Worm (Caenorhabditis elegans): Measurements from ENCODE around the gene C44B12.3.

The C44B12.3 gene

ce11 chrIV:1110999-1111398 is 6.4 kb downstream of the C44B12.3 start:
- TF ChIP-seq cog-1 (tag; optimal IDR thresholded peaks at IDR 0.05) (no peak), klf-2 (GFP tag; conservative IDR thresholded peaks at IDR 0.05) (no peak), ref-1 (GFP tag; conservative IDR thresholded peaks at IDR 0.05) (no peak), flt-1 (GFP tag; IDR thresholded peaks at IDR 0.05) (no peak), T22C8.4 (GFP tag; IDR thresholded peaks at IDR 0.05) (no peak), tab-1 (GFP tag; IDR thresholded peaks at IDR 0.05) (no peak), ztf-23 (GFP tag; IDR thresholded peaks at IDR 0.05) (no peak), ztf-29 (GFP tag; IDR thresholded peaks at IDR 0.05) (no peak), med-1 (GFP tag; optimal IDR thresholded peaks at IDR 0.05; ENCODE audit: insufficient read depth) (no peak)

DNA sequence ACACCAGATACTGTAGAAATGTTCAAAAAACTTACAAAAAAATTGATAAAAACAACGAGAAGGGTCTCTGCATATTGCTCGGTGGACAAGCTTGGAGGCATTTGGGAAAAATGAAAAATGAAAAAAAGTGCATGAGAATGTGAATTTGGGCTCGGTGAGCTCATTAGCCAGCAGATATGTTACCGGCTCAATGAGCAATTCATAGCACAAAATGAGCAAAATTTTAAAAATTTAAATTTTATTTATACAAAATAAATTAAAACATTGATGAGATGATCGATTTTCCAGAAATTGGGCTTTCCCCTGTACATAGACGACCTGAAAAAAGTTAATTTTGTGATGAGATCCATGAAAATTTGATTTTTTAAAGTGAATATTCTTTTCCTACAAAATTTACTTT is 9.1 kb downstream of the C44B12.3 start, which contains the start of gene srx-14:
TSS of gene srx-14 (minus strand) at position 101 of the 400 bp plus-strand sequence.
- TF ChIP-seq ref-1 (GFP tag; conservative IDR thresholded peaks at IDR 0.05) (no peak), cog-1 (tag; optimal IDR thresholded peaks at IDR 0.05) (no peak), tab-1 (GFP tag; IDR thresholded peaks at IDR 0.05) (no peak), ztf-29 (GFP tag; IDR thresholded peaks at IDR 0.05) (no peak), med-1 (GFP tag; optimal IDR thresholded peaks at IDR 0.05; ENCODE audit: insufficient read depth) (no peak), ztf-23 (GFP tag; IDR thresholded peaks at IDR 0.05) (no peak), flt-1 (GFP tag; IDR thresholded peaks at IDR 0.05) (no peak), T22C8.4 (GFP tag; IDR thresholded peaks at IDR 0.05) (no peak), klf-2 (GFP tag; conservative IDR thresholded peaks at IDR 0.05) (no peak)

DNA sequence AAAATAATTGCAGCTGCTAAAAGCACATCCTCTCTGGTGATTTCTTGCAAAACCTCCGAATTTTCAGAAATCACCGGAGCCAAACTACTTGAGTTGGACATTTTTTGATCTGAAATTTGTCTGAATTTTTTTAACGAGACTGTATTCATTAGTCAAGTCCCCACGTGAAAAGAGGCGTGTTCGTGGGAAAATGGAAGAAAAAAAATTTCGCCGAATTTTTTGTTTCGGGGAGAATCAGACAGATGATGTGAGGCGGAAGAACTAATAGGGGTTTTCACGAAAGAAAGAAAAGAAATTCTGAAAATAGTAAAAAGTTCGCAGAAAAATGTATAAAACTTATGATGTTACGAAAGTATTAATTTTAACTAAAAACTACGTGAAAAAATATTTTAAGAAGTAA is 14.0 kb downstream of the C44B12.3 start, which contains the start of gene srx-13:
TSS of gene srx-13 (minus strand) at position 101 of the 400 bp plus-strand sequence.
- TF ChIP-seq ref-1 (GFP tag; conservative IDR thresholded peaks at IDR 0.05) = no peak
- TF ChIP-seq klf-2 (GFP tag; conservative IDR thresholded peaks at IDR 0.05) = no peak
- no peak for TF ChIP-seq ztf-29 (GFP tag; IDR thresholded peaks at IDR 0.05)
- TF ChIP-seq ztf-23 (GFP tag; IDR thresholded peaks at IDR 0.05) = no peak
- TF ChIP-seq tab-1 (GFP tag; IDR thresholded peaks at IDR 0.05) = no peak
- TF ChIP-seq cog-1 (tag; optimal IDR thresholded peaks at IDR 0.05) = no peak
- no peak for TF ChIP-seq T22C8.4 (GFP tag; IDR thresholded peaks at IDR 0.05)
- no peak for TF ChIP-seq med-1 (GFP tag; optimal IDR thresholded peaks at IDR 0.05; ENCODE audit: insufficient read depth)
- TF ChIP-seq flt-1 (GFP tag; IDR thresholded peaks at IDR 0.05) = no peak

DNA sequence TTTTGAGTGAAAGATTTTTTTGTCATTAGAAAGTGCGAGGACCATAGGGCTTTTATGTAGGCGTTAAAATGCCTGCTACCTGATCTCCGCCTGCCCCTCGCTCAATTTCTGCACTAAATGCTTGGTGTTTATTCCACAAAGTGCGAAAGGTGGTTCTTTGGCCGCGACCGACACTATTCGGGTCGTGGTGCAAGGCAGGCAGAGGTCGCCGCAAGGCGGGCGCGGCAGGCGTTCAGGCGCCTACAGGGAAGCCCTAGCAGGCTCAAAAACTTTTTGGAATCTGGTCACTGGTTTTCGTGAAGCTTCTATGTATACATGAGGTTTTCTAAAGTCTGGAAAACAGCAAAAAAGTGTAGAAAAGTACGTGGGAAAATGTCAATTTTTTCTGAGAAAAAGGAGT is 16.3 kb downstream of the C44B12.3 start:
- no peak for TF ChIP-seq T22C8.4 (GFP tag; IDR thresholded peaks at IDR 0.05)
- TF ChIP-seq ref-1 (GFP tag; conservative IDR thresholded peaks at IDR 0.05) = no peak
- TF ChIP-seq ztf-29 (GFP tag; IDR thresholded peaks at IDR 0.05) = no peak
- TF ChIP-seq med-1 (GFP tag; optimal IDR thresholded peaks at IDR 0.05; ENCODE audit: insufficient read depth) = no peak
- TF ChIP-seq tab-1 (GFP tag; IDR thresholded peaks at IDR 0.05) = no peak
- no peak for TF ChIP-seq ztf-23 (GFP tag; IDR thresholded peaks at IDR 0.05)
- no peak for TF ChIP-seq flt-1 (GFP tag; IDR thresholded peaks at IDR 0.05)

DNA sequence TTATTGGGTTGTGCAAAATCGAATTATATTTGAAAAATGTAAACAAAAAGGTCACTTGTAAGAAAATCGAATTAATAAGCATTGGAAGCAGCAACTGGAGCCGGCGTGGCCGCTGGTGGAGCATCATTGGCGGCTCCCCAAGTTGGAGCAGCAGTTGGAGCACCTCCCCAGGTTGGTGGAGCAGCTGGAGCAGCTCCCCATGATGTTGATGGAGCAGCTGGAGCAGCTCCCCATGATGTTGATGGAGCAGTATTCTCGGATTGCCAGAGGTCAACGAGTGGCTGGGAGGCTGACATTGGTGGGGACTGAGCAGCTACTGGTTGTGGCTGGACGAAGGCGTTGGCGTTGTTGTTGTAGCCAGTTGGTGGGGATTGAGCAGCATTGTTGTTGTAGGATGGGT is 16.9 kb downstream of the C44B12.3 start:
- TF ChIP-seq klf-2 (GFP tag; conservative IDR thresholded peaks at IDR 0.05) (no peak), med-1 (GFP tag; optimal IDR thresholded peaks at IDR 0.05; ENCODE audit: insufficient read depth) (no peak), T22C8.4 (GFP tag; IDR thresholded peaks at IDR 0.05) (no peak), ztf-23 (GFP tag; IDR thresholded peaks at IDR 0.05) (no peak), cog-1 (tag; optimal IDR thresholded peaks at IDR 0.05) (no peak), ref-1 (GFP tag; conservative IDR thresholded peaks at IDR 0.05) (no peak), flt-1 (GFP tag; IDR thresholded peaks at IDR 0.05) (no peak), tab-1 (GFP tag; IDR thresholded peaks at IDR 0.05) (no peak), ztf-29 (GFP tag; IDR thresholded peaks at IDR 0.05) (no peak)

DNA sequence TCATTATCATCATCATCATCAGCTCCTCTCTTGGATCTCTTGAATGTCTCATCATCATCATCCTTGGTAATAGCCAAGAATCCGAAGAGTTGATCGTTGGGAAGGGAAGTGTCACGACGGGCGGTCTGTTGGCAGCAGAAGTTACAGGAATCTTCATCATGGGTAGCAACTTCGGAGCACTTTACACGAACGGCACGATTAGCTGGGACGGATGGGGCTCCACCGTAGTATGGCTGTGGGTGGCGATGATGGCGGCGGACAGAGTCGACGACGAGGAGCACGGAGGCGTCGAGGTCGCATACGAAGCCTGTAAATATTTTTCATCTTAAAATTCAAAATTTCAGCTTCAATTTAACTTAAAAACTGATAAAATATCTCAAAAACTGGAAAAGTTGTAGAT is 18.8 kb downstream of the C44B12.3 start:
- TF ChIP-seq ztf-23 (GFP tag; IDR thresholded peaks at IDR 0.05) (no peak), ztf-29 (GFP tag; IDR thresholded peaks at IDR 0.05) (no peak), ref-1 (GFP tag; conservative IDR thresholded peaks at IDR 0.05) (no peak), cog-1 (tag; optimal IDR thresholded peaks at IDR 0.05) (no peak), tab-1 (GFP tag; IDR thresholded peaks at IDR 0.05) (no peak), T22C8.4 (GFP tag; IDR thresholded peaks at IDR 0.05) (no peak), klf-2 (GFP tag; conservative IDR thresholded peaks at IDR 0.05) (no peak), med-1 (GFP tag; optimal IDR thresholded peaks at IDR 0.05; ENCODE audit: insufficient read depth) (no peak), flt-1 (GFP tag; IDR thresholded peaks at IDR 0.05) (no peak)

ce11 chrIV:1124741-1125140 is 20.2 kb downstream of the C44B12.3 start, which contains the start of gene perm-4:
TSS of gene perm-4 (minus strand) at chrIV:1125107.
- TF ChIP-seq ref-1 (GFP tag; conservative IDR thresholded peaks at IDR 0.05) = no peak
- TF ChIP-seq ztf-29 (GFP tag; IDR thresholded peaks at IDR 0.05) = no peak
- TF ChIP-seq cog-1 (tag; optimal IDR thresholded peaks at IDR 0.05) = no peak
- no peak for TF ChIP-seq T22C8.4 (GFP tag; IDR thresholded peaks at IDR 0.05)
- TF ChIP-seq ztf-23 (GFP tag; IDR thresholded peaks at IDR 0.05) = no peak
- no peak for TF ChIP-seq flt-1 (GFP tag; IDR thresholded peaks at IDR 0.05)
- no peak for TF ChIP-seq med-1 (GFP tag; optimal IDR thresholded peaks at IDR 0.05; ENCODE audit: insufficient read depth)
- no peak for TF ChIP-seq klf-2 (GFP tag; conservative IDR thresholded peaks at IDR 0.05)
- TF ChIP-seq tab-1 (GFP tag; IDR thresholded peaks at IDR 0.05) = no peak

ce11 chrIV:1126490-1126889 is 21.9 kb downstream of the C44B12.3 start, which contains the start of gene perm-2:
TSS of gene perm-2 (plus strand) at chrIV:1126790.
- TF ChIP-seq T22C8.4 (GFP tag; IDR thresholded peaks at IDR 0.05) (no peak), flt-1 (GFP tag; IDR thresholded peaks at IDR 0.05) (no peak), ztf-23 (GFP tag; IDR thresholded peaks at IDR 0.05) (no peak)

DNA sequence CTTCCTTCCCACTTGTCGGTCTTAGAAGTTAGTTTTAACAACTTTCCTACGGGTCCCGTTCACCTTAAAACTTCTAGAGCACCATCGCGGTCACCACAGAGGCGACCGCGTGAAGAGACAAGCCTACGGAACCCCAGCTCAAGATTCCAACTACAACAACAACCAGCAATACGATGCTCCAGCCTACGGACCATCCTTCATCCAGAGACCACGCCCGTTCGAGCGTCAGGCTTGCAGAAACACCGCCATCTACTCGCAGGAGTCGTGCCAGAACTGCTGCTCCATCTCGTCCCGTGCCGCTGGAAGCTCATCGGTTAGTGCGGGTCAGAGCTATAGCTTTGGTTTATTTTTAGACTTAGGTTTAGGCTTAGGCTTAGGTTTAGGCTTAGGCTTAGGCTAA is 23.3 kb downstream of the C44B12.3 start:
- TF ChIP-seq klf-2 (GFP tag; conservative IDR thresholded peaks at IDR 0.05) (no peak), T22C8.4 (GFP tag; IDR thresholded peaks at IDR 0.05) (no peak), flt-1 (GFP tag; IDR thresholded peaks at IDR 0.05) (no peak), ztf-23 (GFP tag; IDR thresholded peaks at IDR 0.05) (no peak), ref-1 (GFP tag; conservative IDR thresholded peaks at IDR 0.05) (no peak), med-1 (GFP tag; optimal IDR thresholded peaks at IDR 0.05; ENCODE audit: insufficient read depth) (no peak), ztf-29 (GFP tag; IDR thresholded peaks at IDR 0.05) (no peak), tab-1 (GFP tag; IDR thresholded peaks at IDR 0.05) (no peak), cog-1 (tag; optimal IDR thresholded peaks at IDR 0.05) (no peak)

ce11 chrIV:1136658-1137057 is 32.1 kb downstream of the C44B12.3 start, which contains the start of gene C44B12.6:
TSS of gene C44B12.6 (minus strand) at chrIV:1136758.
- no peak for TF ChIP-seq ztf-23 (GFP tag; IDR thresholded peaks at IDR 0.05)
- no peak for TF ChIP-seq med-1 (GFP tag; optimal IDR thresholded peaks at IDR 0.05; ENCODE audit: insufficient read depth)
- TF ChIP-seq cog-1 (tag; optimal IDR thresholded peaks at IDR 0.05) = no peak
- no peak for TF ChIP-seq T22C8.4 (GFP tag; IDR thresholded peaks at IDR 0.05)
- no peak for TF ChIP-seq ref-1 (GFP tag; conservative IDR thresholded peaks at IDR 0.05)
- TF ChIP-seq ztf-29 (GFP tag; IDR thresholded peaks at IDR 0.05) = no peak
- no peak for TF ChIP-seq tab-1 (GFP tag; IDR thresholded peaks at IDR 0.05)
- no peak for TF ChIP-seq flt-1 (GFP tag; IDR thresholded peaks at IDR 0.05)

Data from whole organism, midembryonic.